Fruit fly (Drosophila melanogaster) whole organism, adult: ENCODE results near the gene CG9519.

Source experiments
- CG11617 ChIP-seq: fragments of 200-800 bp; sonication (Bioruptor generic); optimal IDR thresholded peaks from 2 replicates; lab custom pipeline; 2017; ENCODE audit warnings: mild to moderate bottlenecking, missing biosample characterization, missing genetic modification reagents, missing genetic modification characterization
- CG12768 ChIP-seq: fragments of 200-800 bp; sonication (Bioruptor generic); optimal IDR thresholded peaks from 2 replicates; lab custom pipeline; 2017; ENCODE audit warnings: missing biosample characterization, missing genetic modification characterization, mild to moderate bottlenecking, moderate library complexity, missing genetic modification reagents
- CG14711 ChIP-seq: fragments of 200-800 bp; sonication (Bioruptor generic); optimal IDR thresholded peaks from 2 replicates; lab custom pipeline; 2018; ENCODE audit warnings: missing biosample characterization, mild to moderate bottlenecking, missing genetic modification characterization, moderate library complexity
- CG1620 ChIP-seq: fragments of 200-800 bp; sonication (Bioruptor generic); optimal IDR thresholded peaks from 2 replicates; lab custom pipeline; 2016; ENCODE audit warnings: missing biosample characterization, missing genetic modification characterization
- CG33017 ChIP-seq: fragments of 200-800 bp; sonication (Bioruptor generic); optimal IDR thresholded peaks from 2 replicates; lab custom pipeline; 2018; ENCODE audit warnings: missing biosample characterization, mild to moderate bottlenecking, missing genetic modification characterization, moderate library complexity
- CG5204 ChIP-seq: fragments of 200-800 bp; sonication (Bioruptor generic); optimal IDR thresholded peaks from 2 replicates; lab custom pipeline; 2016; ENCODE audit warnings: missing biosample characterization, missing genetic modification characterization
- CG7045 ChIP-seq: fragments of 200-800 bp; sonication (Bioruptor generic); optimal IDR thresholded peaks from 2 replicates; lab custom pipeline; 2017; ENCODE audit warnings: missing biosample characterization, mild to moderate bottlenecking, missing genetic modification characterization
- CG7101 ChIP-seq: fragments of 200-800 bp; sonication (Bioruptor generic); optimal IDR thresholded peaks from 2 replicates; lab custom pipeline; 2018; ENCODE audit warnings: missing biosample characterization, mild to moderate bottlenecking, missing genetic modification characterization, moderate library complexity
- Clk ChIP-seq: fragments of 200-800 bp; sonication (Bioruptor generic); optimal IDR thresholded peaks from 2 replicates; lab custom pipeline; 2017; ENCODE audit warnings: missing biosample characterization, missing genetic modification characterization
- Crg-1 ChIP-seq: fragments of 200-800 bp; sonication (Bioruptor generic); optimal IDR thresholded peaks from 2 replicates; lab custom pipeline; 2016; ENCODE audit warnings: missing biosample characterization, missing genetic modification characterization
- Hr96 ChIP-seq: fragments of 200-800 bp; sonication (Bioruptor generic); optimal IDR thresholded peaks from 2 replicates; lab custom pipeline; 2016; ENCODE audit warnings: missing biosample characterization, missing genetic modification characterization
- Mnt ChIP-seq: fragments of 200-800 bp; sonication (Bioruptor generic); optimal IDR thresholded peaks from 2 replicates; lab custom pipeline; 2016; ENCODE audit warnings: missing biosample characterization, mild to moderate bottlenecking, missing genetic modification characterization
- bab1 ChIP-seq: fragments of 200-800 bp; sonication (Bioruptor generic); optimal IDR thresholded peaks from 3 replicates; lab custom pipeline; 2019; ENCODE audit warnings: missing biosample characterization, mild to moderate bottlenecking, missing genetic modification characterization, moderate library complexity
- cic ChIP-seq: fragments of 200-800 bp; sonication (Bioruptor generic); optimal IDR thresholded peaks from 2 replicates; lab custom pipeline; 2017; ENCODE audit warnings: missing biosample characterization, mild to moderate bottlenecking, missing genetic modification characterization, moderate library complexity
- cnc ChIP-seq, 2 experiments: fragments of >200 bp; optimal IDR thresholded peaks; 2 replicates each; lab custom pipeline; 2017
- kay ChIP-seq: fragments of 200-800 bp; sonication (Bioruptor generic); peaks from one replicate; lab custom pipeline; 2016; ENCODE audit warnings: missing biosample characterization, missing genetic modification characterization, borderline replicate concordance
- ovo ChIP-seq: fragments of 200-800 bp; sonication (Bioruptor generic); optimal IDR thresholded peaks from 2 replicates; lab custom pipeline; 2016; ENCODE audit warnings: missing biosample characterization, missing genetic modification characterization
- pad ChIP-seq: fragments of 200-800 bp; sonication (Bioruptor generic); optimal IDR thresholded peaks from 3 replicates; lab custom pipeline; 2017; ENCODE audit warnings: missing biosample characterization, missing genetic modification characterization, mild to moderate bottlenecking, moderate library complexity, missing genetic modification reagents
- tj ChIP-seq: fragments of 200-800 bp; sonication (Bioruptor generic); optimal IDR thresholded peaks from 3 replicates; lab custom pipeline; 2017; ENCODE audit warnings: missing biosample characterization, mild to moderate bottlenecking, missing genetic modification characterization, moderate library complexity
- toe ChIP-seq: fragments of 200-800 bp; sonication (Bioruptor generic); optimal IDR thresholded peaks from 2 replicates; lab custom pipeline; 2016; ENCODE audit warnings: missing biosample characterization, missing genetic modification characterization

The CG9519 gene

DNA sequence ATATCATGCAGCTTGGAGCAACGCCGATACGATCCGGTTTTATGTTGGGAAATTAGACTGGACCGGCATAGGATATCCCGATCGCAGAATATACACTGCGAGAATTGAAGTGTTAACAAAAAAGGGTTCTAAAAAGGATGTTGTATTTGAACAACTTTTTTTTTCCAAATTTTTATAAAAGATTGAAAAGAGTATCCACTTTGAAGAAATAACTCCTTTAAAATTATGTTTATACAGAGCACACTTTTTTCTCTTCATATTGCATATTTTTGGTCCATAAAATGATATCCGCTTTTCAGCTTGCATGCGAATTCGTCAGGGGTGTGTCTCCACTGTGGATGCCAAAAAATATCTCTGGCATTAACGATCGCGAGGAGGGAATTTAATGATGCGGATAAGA lies 36.1 kb upstream of the CG9519 start:
- TF ChIP-seq cic (no peak), cnc (optimal IDR thresholded peaks at IDR 0.05; lab: Kevin White, UChicago) (no peak), CG5204 (GFP tag; lab: Kevin White, UChicago) (no peak), Clk (GFP tag; lab: Kevin White, UChicago) (no peak)

DNA sequence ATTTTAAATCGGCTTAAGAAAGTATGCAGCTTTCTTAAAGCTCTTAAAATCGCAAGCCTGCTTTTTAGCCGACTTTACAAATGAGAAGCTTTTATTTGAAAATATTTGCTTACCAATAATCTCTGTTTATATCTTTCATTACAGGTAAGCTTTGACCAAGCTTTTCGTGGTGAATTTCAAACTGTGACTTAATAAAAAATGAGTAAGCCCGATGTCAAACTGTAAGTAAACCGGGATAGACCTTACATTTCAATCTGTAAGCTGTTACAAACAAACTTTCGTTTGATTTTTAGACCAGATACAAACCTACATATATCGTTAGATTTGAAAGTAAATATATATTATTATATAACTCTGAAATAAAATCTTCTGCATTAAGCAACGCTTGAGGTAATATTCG lies 29.4 kb upstream of the CG9519 start:
- TF ChIP-seq pad (GFP tag; lab: Kevin White, UChicago) (no peak), CG7045 (GFP tag; lab: Kevin White, UChicago) (no peak), Hr96 (GFP tag; lab: Kevin White, UChicago) (no peak), Crg-1 (GFP tag; lab: Kevin White, UChicago) (no peak), kay (peak; percentile 8)

DNA sequence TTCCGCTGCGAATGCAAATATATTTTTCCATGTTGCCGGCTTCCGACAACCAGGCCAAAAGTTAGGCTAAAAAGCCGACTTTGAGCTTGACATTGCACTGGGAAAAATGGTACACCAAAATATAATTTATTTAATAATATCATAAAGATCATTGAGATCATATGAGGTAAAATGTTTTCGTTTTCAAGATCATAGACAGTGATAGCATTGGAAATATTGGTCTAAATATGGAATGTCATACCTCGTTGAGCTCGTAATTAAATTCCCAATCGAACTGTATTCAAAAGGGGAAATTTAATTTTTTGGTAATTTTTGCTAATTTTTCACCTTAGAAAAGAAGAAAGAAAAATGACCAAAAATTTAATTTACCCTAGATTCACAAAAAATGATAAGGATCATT lies 27.8 kb upstream of the CG9519 start:
- no peak for TF ChIP-seq Crg-1 (GFP tag; lab: Kevin White, UChicago)
- no peak for TF ChIP-seq CG14711 (tag; lab: Kevin White, UChicago)
- TF ChIP-seq cnc (optimal IDR thresholded peaks at IDR 0.05; lab: Kevin White, UChicago), result no peak
- TF ChIP-seq cic, result no peak
- no peak for TF ChIP-seq Hr96 (GFP tag; lab: Kevin White, UChicago)
- no peak for TF ChIP-seq kay
- no peak for TF ChIP-seq CG12768
- no peak for TF ChIP-seq CG1620
- no peak for TF ChIP-seq CG7101 (tag; lab: Kevin White, UChicago)
- no peak for TF ChIP-seq CG11617 (GFP tag; lab: Kevin White, UChicago)
- no peak for TF ChIP-seq Clk (GFP tag; lab: Kevin White, UChicago)
- TF ChIP-seq toe (GFP tag; lab: Kevin White, UChicago), result no peak
- no peak for TF ChIP-seq Mnt (GFP tag; lab: Kevin White, UChicago)
- no peak for TF ChIP-seq CG7045 (GFP tag; lab: Kevin White, UChicago)
- TF ChIP-seq bab1, result no peak
- no peak for TF ChIP-seq pad (GFP tag; lab: Kevin White, UChicago)
- TF ChIP-seq tj, result no peak
- no peak for TF ChIP-seq CG5204 (GFP tag; lab: Kevin White, UChicago)

DNA sequence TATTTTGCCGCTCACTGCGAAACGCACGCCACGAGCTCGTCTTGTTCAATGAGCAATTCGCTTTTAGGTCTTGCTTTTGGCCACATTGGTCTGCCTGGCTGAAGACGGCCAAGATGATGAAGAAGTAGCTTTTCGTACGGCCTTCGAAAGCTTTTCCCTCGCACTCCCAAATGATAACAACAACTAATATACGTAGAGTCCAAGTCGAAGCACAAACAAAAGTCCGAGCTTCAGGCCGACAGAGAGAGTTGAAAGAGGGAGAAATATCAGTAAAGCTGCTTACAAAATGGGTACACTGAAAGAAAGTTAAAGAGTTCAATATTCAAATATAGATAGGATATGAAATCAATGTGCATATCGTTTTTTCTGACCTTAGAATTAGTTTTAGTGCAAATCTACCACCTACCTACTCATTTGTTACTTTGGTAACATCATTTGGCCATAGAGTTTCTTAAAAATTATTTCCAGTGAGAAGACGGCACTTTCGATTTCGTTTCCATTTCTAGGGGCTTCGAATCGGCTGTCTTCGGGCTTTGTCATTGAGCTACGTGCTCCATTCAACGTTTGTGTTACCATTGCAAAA lies 26.5 kb upstream of the CG9519 start, which contains the start of the genes CG45064 and CG45065:
Gene CG45064 (minus strand): TSS at position 51 of the 583 bp plus-strand sequence.
Gene CG45065 (minus strand): TSS at position 51 of the 583 bp plus-strand sequence.
- TF ChIP-seq Crg-1 (GFP tag; lab: Kevin White, UChicago) (no peak), bab1 (peak; percentile 54), tj (no peak), CG33017 (tag; lab: Kevin White, UChicago) (no peak), CG1620 (no peak), kay (no peak), Mnt (GFP tag; lab: Kevin White, UChicago) (no peak), CG5204 (GFP tag; lab: Kevin White, UChicago) (no peak), cnc (optimal IDR thresholded peaks at IDR 0.05; lab: Kevin White, UChicago) (no peak), Clk (GFP tag; lab: Kevin White, UChicago) (no peak), CG7045 (GFP tag; lab: Kevin White, UChicago) (no peak), pad (GFP tag; lab: Kevin White, UChicago) (no peak), CG12768 (no peak), ovo (GFP tag; lab: Kevin White, UChicago) (no peak), CG7101 (tag; lab: Kevin White, UChicago) (peak; percentile 3)

DNA sequence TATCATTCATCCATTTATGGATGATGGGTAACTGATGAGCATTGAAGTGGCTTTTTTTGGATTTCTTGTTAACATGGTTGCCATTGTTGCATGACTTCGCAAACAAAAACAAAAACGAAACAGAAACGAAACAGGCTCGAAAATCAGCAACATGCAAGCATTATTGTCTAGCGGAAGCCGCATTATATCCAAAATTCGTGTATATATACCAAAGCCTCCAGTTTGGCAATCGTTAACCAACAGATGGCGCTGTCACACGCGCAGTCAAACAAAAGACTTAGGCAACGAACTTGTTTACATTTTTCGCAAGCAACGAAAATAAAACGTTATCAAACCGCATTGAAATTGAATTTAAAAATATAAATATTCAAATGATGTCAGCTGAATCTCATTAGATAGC lies 22.8 kb upstream of the CG9519 start:
- no peak for TF ChIP-seq CG14711 (tag; lab: Kevin White, UChicago)
- no peak for TF ChIP-seq Hr96 (GFP tag; lab: Kevin White, UChicago)
- TF ChIP-seq toe (GFP tag; lab: Kevin White, UChicago), result no peak
- no peak for TF ChIP-seq CG1620
- TF ChIP-seq CG12768, result no peak
- no peak for TF ChIP-seq CG33017 (tag; lab: Kevin White, UChicago)
- no peak for TF ChIP-seq CG7045 (GFP tag; lab: Kevin White, UChicago)
- TF ChIP-seq kay, result no peak
- no peak for TF ChIP-seq pad (GFP tag; lab: Kevin White, UChicago)
- TF ChIP-seq bab1, result no peak
- no peak for TF ChIP-seq CG7101 (tag; lab: Kevin White, UChicago)
- TF ChIP-seq Mnt (GFP tag; lab: Kevin White, UChicago), result no peak
- no peak for TF ChIP-seq CG5204 (GFP tag; lab: Kevin White, UChicago)
- TF ChIP-seq Crg-1 (GFP tag; lab: Kevin White, UChicago), result no peak
- no peak for TF ChIP-seq CG11617 (GFP tag; lab: Kevin White, UChicago)
- TF ChIP-seq cic, result no peak
- no peak for TF ChIP-seq tj
- no peak for TF ChIP-seq ovo (GFP tag; lab: Kevin White, UChicago)
- no peak for TF ChIP-seq Clk (GFP tag; lab: Kevin White, UChicago)

DNA sequence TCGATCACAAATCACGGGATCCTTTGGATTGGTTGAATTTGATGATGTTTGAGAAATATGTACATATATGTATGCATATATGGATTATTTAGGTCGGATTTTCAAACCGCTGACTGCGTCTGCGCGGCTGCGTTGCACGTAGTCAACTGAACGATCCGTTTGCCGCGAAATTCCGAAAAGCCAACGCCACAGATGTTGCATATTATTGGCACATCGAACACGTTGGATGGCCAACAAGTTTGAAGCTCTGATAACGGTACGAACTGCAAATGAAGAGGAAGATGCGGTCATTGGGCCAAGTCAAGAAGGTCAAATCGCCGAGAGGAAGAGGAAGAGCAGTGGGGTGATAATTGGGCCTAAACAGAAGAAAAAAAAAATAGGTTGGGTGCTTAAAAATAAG lies 14.9 kb upstream of the CG9519 start, which contains the start of gene CG9518:
Gene CG9518 (minus strand): TSS at position 154 of the 400 bp plus-strand sequence.
- TF ChIP-seq CG11617 (GFP tag; lab: Kevin White, UChicago) (no peak), CG12768 (no peak), CG1620 (no peak), ovo (GFP tag; lab: Kevin White, UChicago) (no peak), CG5204 (GFP tag; lab: Kevin White, UChicago) (no peak), CG7045 (GFP tag; lab: Kevin White, UChicago) (no peak)

DNA sequence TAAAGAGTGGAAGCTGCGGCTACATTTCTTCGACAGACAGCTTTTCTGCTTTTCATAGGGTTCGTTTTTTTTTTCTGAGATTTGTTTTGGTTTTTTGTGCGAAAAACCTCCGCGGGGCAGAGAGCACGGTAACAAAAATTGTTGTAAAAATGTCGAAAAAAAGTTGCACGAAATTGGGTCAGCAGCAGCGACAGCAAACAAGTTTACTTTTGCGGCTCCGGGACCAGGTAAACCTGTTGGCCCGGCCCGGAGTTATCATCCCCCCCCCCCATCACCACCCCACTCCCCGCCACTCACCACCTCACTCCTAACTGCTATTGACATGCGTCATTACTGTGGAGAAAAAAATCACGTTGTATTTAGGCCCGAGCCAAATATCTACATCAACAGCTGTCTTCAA lies 12.3 kb upstream of the CG9519 start:
- no peak for TF ChIP-seq Clk (GFP tag; lab: Kevin White, UChicago)
- TF ChIP-seq pad (GFP tag; lab: Kevin White, UChicago), result no peak
- no peak for TF ChIP-seq CG11617 (GFP tag; lab: Kevin White, UChicago)
- TF ChIP-seq kay, result no peak
- no peak for TF ChIP-seq cnc (optimal IDR thresholded peaks at IDR 0.05; lab: Kevin White, UChicago)
- TF ChIP-seq CG12768, result no peak
- TF ChIP-seq CG7045 (GFP tag; lab: Kevin White, UChicago), result no peak
- TF ChIP-seq ovo (GFP tag; lab: Kevin White, UChicago), result no peak
- no peak for TF ChIP-seq CG33017 (tag; lab: Kevin White, UChicago)
- no peak for TF ChIP-seq cic
- TF ChIP-seq toe (GFP tag; lab: Kevin White, UChicago), result no peak
- no peak for TF ChIP-seq Mnt (GFP tag; lab: Kevin White, UChicago)
- no peak for TF ChIP-seq CG7101 (tag; lab: Kevin White, UChicago)
- no peak for TF ChIP-seq CG1620
- TF ChIP-seq Crg-1 (GFP tag; lab: Kevin White, UChicago), result no peak
- no peak for TF ChIP-seq CG14711 (tag; lab: Kevin White, UChicago)
- no peak for TF ChIP-seq tj
- TF ChIP-seq CG5204 (GFP tag; lab: Kevin White, UChicago), result no peak
- no peak for TF ChIP-seq bab1
